In genomic region chr3R:4821098-4821605, dm6 we compare ENCODE assay signal across 4 fruit fly cellular contexts.
TF ChIP-seq lines count a peak whose summit lies in the region.

Gene CG14657 (minus strand): TSS chr3R:4821432.

- TF ChIP-seq CTCF in whole organism, embryonic (GFP tag; optimal IDR thresholded peaks at IDR 0.05; lab: Kevin White, UChicago): no peak

TF ChIP-seq in whole organism, adult, 20 proteins besides CTCF, POLR2A, EP300 and RAD21:
- TF ChIP-seq Hr96 (GFP tag; optimal IDR thresholded peaks at IDR 0.05; lab: Kevin White, UChicago) (no peak), cic (GFP tag; optimal IDR thresholded peaks at IDR 0.05; lab: Kevin White, UChicago) (peak; percentile 100), pad (GFP tag; optimal IDR thresholded peaks at IDR 0.05; lab: Kevin White, UChicago) (peak; percentile 63), toe (GFP tag; optimal IDR thresholded peaks at IDR 0.05; lab: Kevin White, UChicago) (no peak), CG7101 (tag; optimal IDR thresholded peaks at IDR 0.05; lab: Kevin White, UChicago) (no peak), Mnt (GFP tag; optimal IDR thresholded peaks at IDR 0.05; lab: Kevin White, UChicago) (peak; percentile 62), CG33017 (tag; optimal IDR thresholded peaks at IDR 0.05; lab: Kevin White, UChicago) (no peak), CG5204 (GFP tag; optimal IDR thresholded peaks at IDR 0.05; lab: Kevin White, UChicago) (no peak), CG1620 (GFP tag; optimal IDR thresholded peaks at IDR 0.05; lab: Kevin White, UChicago) (no peak), cnc (optimal IDR thresholded peaks at IDR 0.05; lab: Kevin White, UChicago) (no peak), CG11617 (GFP tag; optimal IDR thresholded peaks at IDR 0.05; lab: Kevin White, UChicago) (no peak), Clk (GFP tag; optimal IDR thresholded peaks at IDR 0.05; lab: Kevin White, UChicago) (no peak), bab1 (GFP tag; optimal IDR thresholded peaks at IDR 0.05; lab: Kevin White, UChicago) (peak; percentile 66), kay (GFP tag; lab: Kevin White, UChicago; ENCODE audit: borderline replicate concordance) (no peak), ovo (GFP tag; optimal IDR thresholded peaks at IDR 0.05; lab: Kevin White, UChicago) (no peak), tj (GFP tag; optimal IDR thresholded peaks at IDR 0.05; lab: Kevin White, UChicago) (peak; percentile 15), CG14711 (tag; optimal IDR thresholded peaks at IDR 0.05; lab: Kevin White, UChicago) (no peak), Crg-1 (GFP tag; optimal IDR thresholded peaks at IDR 0.05; lab: Kevin White, UChicago) (no peak)

TF ChIP-seq in whole organism, embryonic, 481 proteins besides CTCF, POLR2A, EP300 and RAD21 (continues in another document):
- TF ChIP-seq Scr (GFP tag; IDR thresholded peaks at IDR 0.05; lab: Robert Waterston, UW; ENCODE audit: partially characterized antibody) (peak; percentile 93), CG15514 (GFP tag; optimal IDR thresholded peaks at IDR 0.05; lab: Kevin White, UChicago) (peak; percentile 27), Aef1 (GFP tag; IDR thresholded peaks at IDR 0.05; lab: Robert Waterston, UW) (no peak), gro (GFP tag; optimal IDR thresholded peaks at IDR 0.05; lab: Kevin White, UChicago) (peak; percentile 32), CG6654 (GFP tag; optimal IDR thresholded peaks at IDR 0.05; lab: Kevin White, UChicago) (no peak), CG3847 (GFP tag; IDR thresholded peaks at IDR 0.05; lab: Robert Waterston, UW) (peak; percentile 56), grau (tag; optimal IDR thresholded peaks at IDR 0.05; lab: Kevin White, UChicago) (no peak), Opbp (GFP tag; IDR thresholded peaks at IDR 0.05; lab: Robert Waterston, UW; ENCODE audit: partially characterized antibody) (peak; percentile 93), CG17186 (GFP tag; optimal IDR thresholded peaks at IDR 0.05; lab: Kevin White, UChicago) (no peak), CG6791 (GFP tag; IDR thresholded peaks at IDR 0.05; lab: Robert Waterston, UW; ENCODE audit: partially characterized antibody) (peak; percentile 89), CG2120 (GFP tag; optimal IDR thresholded peaks at IDR 0.05; lab: Kevin White, UChicago) (no peak), CG12155 (GFP tag; optimal IDR thresholded peaks at IDR 0.05; lab: Kevin White, UChicago) (peak; percentile 97), Doc3 (GFP tag; IDR thresholded peaks at IDR 0.05; lab: Robert Waterston, UW; ENCODE audit: partially characterized antibody) (peak; percentile 89), NfI (GFP tag; optimal IDR thresholded peaks at IDR 0.05; lab: Kevin White, UChicago) (no peak), lbe (GFP tag; optimal IDR thresholded peaks at IDR 0.05; lab: Kevin White, UChicago) (peak; percentile 58), trem (tag; optimal IDR thresholded peaks at IDR 0.05; lab: Kevin White, UChicago) (peak; percentile 74), Ptx1 (GFP tag; IDR thresholded peaks at IDR 0.05; lab: Robert Waterston, UW) (no peak), hb (GFP tag; IDR thresholded peaks at IDR 0.05; lab: Robert Waterston, UW; ENCODE audit: partially characterized antibody) (peak; percentile 85), mirr (GFP tag; optimal IDR thresholded peaks at IDR 0.05; lab: Kevin White, UChicago) (peak; percentile 18), HmgZ (tag; optimal IDR thresholded peaks at IDR 0.05; lab: Kevin White, UChicago) (peak; percentile 79), Trl (optimal IDR thresholded peaks at IDR 0.05; lab: Kevin White, UChicago) (peak in 1 of 2 experiments; percentile 29), Trl (GFP tag; optimal IDR thresholded peaks at IDR 0.05; lab: Kevin White, UChicago) (no peak), run (tag; optimal IDR thresholded peaks at IDR 0.05; lab: Kevin White, UChicago) (peak; percentile 17), CG10431 (GFP tag; optimal IDR thresholded peaks at IDR 0.05; lab: Kevin White, UChicago) (peak; percentile 64)

TF ChIP-seq in whole organism, prepupa, 60 proteins besides CTCF, POLR2A, EP300 and RAD21:
- TF ChIP-seq Ets21C (GFP tag; optimal IDR thresholded peaks at IDR 0.05; lab: Kevin White, UChicago) (no peak), Sox14 (GFP tag; optimal IDR thresholded peaks at IDR 0.05; lab: Kevin White, UChicago) (peak; percentile 78), Eip78C (GFP tag; lab: Kevin White, UChicago) (no peak), CG6854 (GFP tag; optimal IDR thresholded peaks at IDR 0.05; lab: Kevin White, UChicago) (peak; percentile 39), Sox15 (GFP tag; optimal IDR thresholded peaks at IDR 0.05; lab: Kevin White, UChicago) (no peak), CG1621 (tag; optimal IDR thresholded peaks at IDR 0.05; lab: Kevin White, UChicago) (peak; percentile 76), CG11762 (GFP tag; optimal IDR thresholded peaks at IDR 0.05; lab: Kevin White, UChicago; ENCODE audit: insufficient read depth) (no peak), topi (GFP tag; optimal IDR thresholded peaks at IDR 0.05; lab: Kevin White, UChicago) (no peak), esn (GFP tag; optimal IDR thresholded peaks at IDR 0.05; lab: Kevin White, UChicago) (peak; percentile 19), CG16779 (tag; optimal IDR thresholded peaks at IDR 0.05; lab: Kevin White, UChicago) (peak; percentile 54), ss (GFP tag; optimal IDR thresholded peaks at IDR 0.05; lab: Kevin White, UChicago) (peak in 1 of 2 experiments; percentile 20), CG4318 (GFP tag; optimal IDR thresholded peaks at IDR 0.05; lab: Kevin White, UChicago) (no peak), dsx (GFP tag; optimal IDR thresholded peaks at IDR 0.05; lab: Kevin White, UChicago; ENCODE audit: poor library complexity, severe bottlenecking) (no peak), CG15336 (GFP tag; IDR thresholded peaks at IDR 0.05; lab: Robert Waterston, UW) (peak; percentile 23; the same call in 1 of the 2 replicates), CG8319 (GFP tag; optimal IDR thresholded peaks at IDR 0.05; lab: Kevin White, UChicago) (no peak)

TF ChIP-seq in whole organism, wandering third instar larva, 38 proteins besides CTCF, POLR2A, EP300 and RAD21:
- TF ChIP-seq Hnf4 (GFP tag; optimal IDR thresholded peaks at IDR 0.05; lab: Kevin White, UChicago): no peak
- TF ChIP-seq Hr78 (GFP tag; optimal IDR thresholded peaks at IDR 0.05; lab: Kevin White, UChicago): no peak
- no peak for TF ChIP-seq CG32264 (GFP tag; optimal IDR thresholded peaks at IDR 0.05; lab: Kevin White, UChicago)
- no peak for TF ChIP-seq foxo (GFP tag; optimal IDR thresholded peaks at IDR 0.05; lab: Kevin White, UChicago)
- TF ChIP-seq psq (GFP tag; optimal IDR thresholded peaks at IDR 0.05; lab: Kevin White, UChicago): peak; percentile 5
- TF ChIP-seq CrebA (GFP tag; optimal IDR thresholded peaks at IDR 0.05; lab: Kevin White, UChicago; ENCODE audit: borderline replicate concordance): no peak
- peak; percentile 15 for TF ChIP-seq Dif (GFP tag; optimal IDR thresholded peaks at IDR 0.05; lab: Kevin White, UChicago; ENCODE audit: partially characterized antibody)
- TF ChIP-seq usp (GFP tag; optimal IDR thresholded peaks at IDR 0.05; lab: Kevin White, UChicago): no peak
- TF ChIP-seq N (GFP tag; optimal IDR thresholded peaks at IDR 0.05; lab: Kevin White, UChicago): peak; percentile 69
- TF ChIP-seq br (GFP tag; optimal IDR thresholded peaks at IDR 0.05; lab: Kevin White, UChicago): no peak
